Worm (Caenorhabditis elegans): ENCODE measurements around the gene dpy-6.

dpy-6 gene

DNA sequence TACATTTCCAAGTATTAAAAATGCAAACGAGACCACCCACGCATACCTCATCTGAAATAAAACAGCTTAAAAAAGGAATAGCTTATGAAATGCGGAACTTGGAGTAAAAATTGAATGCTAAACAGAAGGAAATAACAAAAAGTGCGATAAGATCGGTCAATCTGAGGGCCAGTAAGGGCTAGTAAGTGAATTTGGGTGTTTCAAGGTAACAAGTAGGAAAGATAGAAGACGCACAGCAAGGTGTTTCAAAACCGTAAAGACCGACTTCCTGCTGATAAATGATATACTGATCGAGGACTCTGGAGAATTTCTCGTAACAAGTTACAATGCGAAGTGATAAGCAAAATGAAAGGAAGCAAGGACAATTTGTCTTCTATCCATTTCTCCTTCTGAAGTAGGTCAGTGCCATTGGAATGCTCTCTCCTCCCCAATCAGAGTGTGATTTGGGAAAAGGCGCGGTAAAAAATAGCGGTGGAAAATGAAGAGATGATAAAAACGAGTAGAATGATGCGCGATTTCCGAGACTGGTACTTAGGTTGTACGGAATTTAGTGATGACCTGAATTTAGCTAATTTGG lies at the start of gene dpy-6:
Gene dpy-6 (minus strand): TSS at position 51 of the 577 bp plus-strand sequence.
- TF ChIP-seq flt-1 (GFP tag; IDR thresholded peaks at IDR 0.05) (no peak), ztf-23 (GFP tag; IDR thresholded peaks at IDR 0.05) (no peak), T22C8.4 (GFP tag; IDR thresholded peaks at IDR 0.05) (no peak), ref-1 (GFP tag; conservative IDR thresholded peaks at IDR 0.05) (no peak), ztf-29 (GFP tag; IDR thresholded peaks at IDR 0.05) (no peak), cog-1 (tag; optimal IDR thresholded peaks at IDR 0.05) (no peak), klf-2 (GFP tag; conservative IDR thresholded peaks at IDR 0.05) (no peak), med-1 (GFP tag; optimal IDR thresholded peaks at IDR 0.05; ENCODE audit: insufficient read depth) (no peak), tab-1 (GFP tag; IDR thresholded peaks at IDR 0.05) (no peak)

DNA sequence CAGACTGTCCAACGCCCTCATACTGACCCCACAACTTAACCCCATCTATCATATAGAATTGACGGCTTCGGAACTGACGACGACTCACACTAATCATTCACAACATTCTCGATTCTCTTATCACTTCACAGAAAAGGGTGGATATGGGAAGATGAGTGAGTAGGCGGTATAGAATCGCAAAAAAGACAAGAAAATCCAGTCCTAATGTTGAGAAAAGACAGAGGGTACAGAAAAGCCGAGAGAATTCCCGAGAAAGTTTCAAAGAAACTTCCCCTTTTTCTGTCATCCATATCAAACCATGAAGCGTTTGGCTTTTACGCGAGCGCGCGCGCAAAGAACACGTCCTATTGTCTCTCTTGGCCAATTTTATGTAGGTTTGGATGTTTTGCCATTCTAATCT lies 48.8 kb upstream of the dpy-6 start:
- TF ChIP-seq ztf-23 (GFP tag; IDR thresholded peaks at IDR 0.05) (no peak), cog-1 (tag; optimal IDR thresholded peaks at IDR 0.05) (no peak), tab-1 (GFP tag; IDR thresholded peaks at IDR 0.05) (no peak), flt-1 (GFP tag; IDR thresholded peaks at IDR 0.05) (no peak), klf-2 (GFP tag; conservative IDR thresholded peaks at IDR 0.05) (no peak), med-1 (GFP tag; optimal IDR thresholded peaks at IDR 0.05; ENCODE audit: insufficient read depth) (no peak), ref-1 (GFP tag; conservative IDR thresholded peaks at IDR 0.05) (no peak), T22C8.4 (GFP tag; IDR thresholded peaks at IDR 0.05) (no peak), ztf-29 (GFP tag; IDR thresholded peaks at IDR 0.05) (no peak)

DNA sequence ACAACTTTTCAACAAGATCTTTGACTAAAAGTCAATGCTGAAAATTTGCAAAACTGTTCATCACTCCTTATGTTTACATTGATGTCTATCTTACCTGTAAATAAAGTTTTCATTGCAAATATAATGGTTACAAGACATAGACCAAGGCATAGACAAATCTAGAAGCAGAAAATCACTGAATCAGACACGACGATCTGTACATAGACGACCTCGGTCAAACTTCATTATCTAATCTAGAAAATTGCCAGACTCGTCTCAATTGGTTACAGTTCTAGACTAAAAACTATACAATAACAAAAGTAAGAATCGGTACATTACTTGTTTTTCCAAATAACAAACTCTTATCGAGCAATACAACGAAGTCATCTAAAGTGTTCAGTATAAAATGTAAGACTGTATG lies 45.5 kb upstream of the dpy-6 start, which contains the start of gene grd-4:
Gene grd-4 (plus strand): TSS at position 301 of the 400 bp plus-strand sequence.
- TF ChIP-seq cog-1 (tag; optimal IDR thresholded peaks at IDR 0.05): no peak
- no peak for TF ChIP-seq ztf-23 (GFP tag; IDR thresholded peaks at IDR 0.05)
- no peak for TF ChIP-seq T22C8.4 (GFP tag; IDR thresholded peaks at IDR 0.05)
- no peak for TF ChIP-seq flt-1 (GFP tag; IDR thresholded peaks at IDR 0.05)
- no peak for TF ChIP-seq ref-1 (GFP tag; conservative IDR thresholded peaks at IDR 0.05)
- TF ChIP-seq tab-1 (GFP tag; IDR thresholded peaks at IDR 0.05): no peak
- no peak for TF ChIP-seq klf-2 (GFP tag; conservative IDR thresholded peaks at IDR 0.05)
- no peak for TF ChIP-seq ztf-29 (GFP tag; IDR thresholded peaks at IDR 0.05)
- TF ChIP-seq med-1 (GFP tag; optimal IDR thresholded peaks at IDR 0.05; ENCODE audit: insufficient read depth): no peak

DNA sequence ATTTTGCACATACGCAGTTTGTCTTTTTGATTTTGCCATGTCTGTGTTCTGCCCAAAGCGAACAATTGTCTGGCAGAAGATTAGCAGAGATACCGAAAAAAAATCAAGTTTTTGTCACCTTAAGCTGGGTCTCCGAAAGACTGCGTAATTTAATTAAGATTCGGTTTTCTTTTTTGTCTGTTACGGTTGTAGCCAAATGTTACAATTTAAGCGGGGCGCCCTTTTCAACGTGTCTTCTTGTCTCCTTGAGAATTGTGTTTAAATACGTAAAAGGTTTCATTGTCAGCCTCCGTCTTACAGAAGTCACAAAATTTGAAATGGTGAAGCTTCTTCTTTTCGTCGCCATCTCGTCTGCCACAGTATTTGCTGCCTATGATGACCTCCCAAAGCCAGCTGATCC lies 44.3 kb upstream of the dpy-6 start, which contains the start of gene grd-14:
Gene grd-14 (plus strand): TSS at position 301 of the 400 bp plus-strand sequence.
- 0 out of 2 replicates have a peak, but pooled peaks have one; percentile 9 for TF ChIP-seq ztf-23 (GFP tag; IDR thresholded peaks at IDR 0.05)
- no peak for TF ChIP-seq ztf-29 (GFP tag; IDR thresholded peaks at IDR 0.05)

DNA sequence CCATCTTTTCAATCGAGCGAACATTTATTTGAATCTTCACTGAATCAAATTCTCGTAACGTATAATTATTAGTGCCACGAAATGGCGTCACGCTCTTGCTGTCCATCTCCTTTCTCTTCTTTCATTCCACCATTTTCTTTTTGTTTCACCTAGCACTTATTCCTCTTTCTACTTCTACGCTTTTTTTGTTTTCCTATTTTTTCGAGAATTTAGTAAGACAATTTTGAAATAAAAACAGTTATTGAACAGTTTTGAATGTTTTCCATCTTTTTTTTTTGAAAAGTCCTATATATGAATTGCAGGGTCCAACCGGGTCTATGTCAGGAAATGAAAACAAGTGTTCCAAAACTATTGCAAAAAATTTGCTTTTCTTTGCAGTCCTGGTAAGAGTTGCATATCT lies 39.6 kb upstream of the dpy-6 start, which contains the start of gene T01B10.5:
Gene T01B10.5 (plus strand): TSS at position 301 of the 400 bp plus-strand sequence.
- TF ChIP-seq flt-1 (GFP tag; IDR thresholded peaks at IDR 0.05): no peak
- TF ChIP-seq ztf-23 (GFP tag; IDR thresholded peaks at IDR 0.05): no peak
- TF ChIP-seq tab-1 (GFP tag; IDR thresholded peaks at IDR 0.05): no peak
- no peak for TF ChIP-seq ref-1 (GFP tag; conservative IDR thresholded peaks at IDR 0.05)
- TF ChIP-seq cog-1 (tag; optimal IDR thresholded peaks at IDR 0.05): no peak
- no peak for TF ChIP-seq ztf-29 (GFP tag; IDR thresholded peaks at IDR 0.05)
- no peak for TF ChIP-seq klf-2 (GFP tag; conservative IDR thresholded peaks at IDR 0.05)
- TF ChIP-seq T22C8.4 (GFP tag; IDR thresholded peaks at IDR 0.05): no peak
- no peak for TF ChIP-seq med-1 (GFP tag; optimal IDR thresholded peaks at IDR 0.05; ENCODE audit: insufficient read depth)

DNA sequence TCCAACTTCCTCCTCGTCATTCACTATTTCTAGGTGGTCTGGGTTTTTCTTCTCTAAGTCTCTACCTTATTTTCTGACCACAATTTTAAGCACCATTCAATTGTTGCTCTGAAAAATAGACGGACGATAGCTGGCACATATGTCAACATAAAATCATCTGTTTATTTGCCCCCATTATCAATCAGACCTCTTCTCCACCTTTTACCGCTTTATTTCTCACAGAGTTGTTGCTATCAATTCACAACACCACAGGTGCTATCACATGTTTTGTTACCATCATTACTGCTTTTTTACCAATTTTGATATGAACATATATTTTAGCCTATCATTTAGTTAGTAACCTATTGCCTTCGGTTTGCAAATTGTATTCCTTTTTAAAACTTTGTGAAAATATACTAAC lies 37.3 kb upstream of the dpy-6 start:
- TF ChIP-seq klf-2 (GFP tag; conservative IDR thresholded peaks at IDR 0.05): no peak
- TF ChIP-seq T22C8.4 (GFP tag; IDR thresholded peaks at IDR 0.05): no peak
- TF ChIP-seq ztf-29 (GFP tag; IDR thresholded peaks at IDR 0.05): no peak
- no peak for TF ChIP-seq cog-1 (tag; optimal IDR thresholded peaks at IDR 0.05)
- TF ChIP-seq tab-1 (GFP tag; IDR thresholded peaks at IDR 0.05): no peak
- TF ChIP-seq med-1 (GFP tag; optimal IDR thresholded peaks at IDR 0.05; ENCODE audit: insufficient read depth): no peak
- TF ChIP-seq flt-1 (GFP tag; IDR thresholded peaks at IDR 0.05): no peak
- TF ChIP-seq ref-1 (GFP tag; conservative IDR thresholded peaks at IDR 0.05): no peak
- TF ChIP-seq ztf-23 (GFP tag; IDR thresholded peaks at IDR 0.05): no peak

DNA sequence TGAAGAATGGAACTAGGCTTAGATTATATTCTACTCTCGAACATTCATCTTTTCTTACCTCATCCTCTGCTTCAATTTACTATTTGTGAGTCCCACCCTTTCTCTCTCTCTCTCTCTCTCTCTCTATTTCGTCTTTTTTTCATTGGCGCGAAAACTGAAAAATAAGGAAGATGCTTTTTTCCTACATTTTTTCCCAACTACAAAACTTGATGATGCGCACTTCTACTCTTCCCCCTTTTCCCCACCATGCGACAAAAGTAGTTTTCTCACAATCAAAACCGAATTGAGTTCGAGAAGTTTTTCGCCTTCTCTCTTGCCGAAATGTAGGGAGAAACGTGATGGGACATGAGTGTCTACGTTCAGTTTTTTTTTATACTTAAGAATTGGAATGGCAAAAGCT lies 34.4 kb upstream of the dpy-6 start:
- TF ChIP-seq ztf-29 (GFP tag; IDR thresholded peaks at IDR 0.05): no peak
- no peak for TF ChIP-seq med-1 (GFP tag; optimal IDR thresholded peaks at IDR 0.05; ENCODE audit: insufficient read depth)
- no peak for TF ChIP-seq flt-1 (GFP tag; IDR thresholded peaks at IDR 0.05)
- no peak for TF ChIP-seq T22C8.4 (GFP tag; IDR thresholded peaks at IDR 0.05)
- TF ChIP-seq klf-2 (GFP tag; conservative IDR thresholded peaks at IDR 0.05): no peak
- no peak for TF ChIP-seq tab-1 (GFP tag; IDR thresholded peaks at IDR 0.05)
- TF ChIP-seq ztf-23 (GFP tag; IDR thresholded peaks at IDR 0.05): no peak
- no peak for TF ChIP-seq ref-1 (GFP tag; conservative IDR thresholded peaks at IDR 0.05)
- no peak for TF ChIP-seq cog-1 (tag; optimal IDR thresholded peaks at IDR 0.05)

DNA sequence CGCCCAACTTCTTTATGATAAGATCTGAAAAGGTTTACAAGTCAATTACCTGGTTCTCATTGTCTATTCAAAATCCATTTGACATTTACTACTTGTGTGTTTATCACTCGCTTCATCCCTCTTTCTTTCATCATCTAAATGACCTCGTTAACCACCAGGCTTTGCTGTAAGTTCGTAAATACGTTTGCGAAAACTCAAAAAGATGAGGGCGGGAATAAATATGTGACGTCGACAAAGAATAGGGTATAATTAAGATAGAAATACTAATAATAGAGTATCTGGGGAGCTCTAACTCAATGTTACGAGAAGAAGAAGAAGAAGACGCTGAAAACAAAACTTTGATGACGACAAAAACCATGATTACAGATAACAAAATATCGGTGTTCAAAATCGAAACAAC lies 34.0 kb upstream of the dpy-6 start:
- no peak for TF ChIP-seq cog-1 (tag; optimal IDR thresholded peaks at IDR 0.05)

DNA sequence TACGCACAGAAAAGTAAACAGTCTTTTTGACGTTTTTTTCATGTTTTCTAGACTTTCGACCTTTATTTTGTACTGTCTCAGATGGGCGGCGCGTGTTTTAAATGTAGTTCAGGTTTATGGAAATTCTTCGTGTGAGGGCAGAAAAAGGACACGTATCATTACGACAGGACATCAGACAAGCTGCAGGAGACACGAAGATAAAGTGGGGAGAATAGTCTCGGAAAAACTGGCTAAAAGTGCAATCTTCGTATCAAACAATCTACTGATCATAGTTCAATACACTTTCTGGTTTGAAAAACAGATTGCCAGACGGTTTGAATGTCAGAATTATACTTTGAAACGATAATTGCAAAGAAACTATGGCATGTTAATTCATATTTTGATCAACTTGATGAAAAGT lies 30.0 kb upstream of the dpy-6 start:
- no peak for TF ChIP-seq ztf-23 (GFP tag; IDR thresholded peaks at IDR 0.05)
- TF ChIP-seq med-1 (GFP tag; optimal IDR thresholded peaks at IDR 0.05; ENCODE audit: insufficient read depth): no peak
- no peak for TF ChIP-seq cog-1 (tag; optimal IDR thresholded peaks at IDR 0.05)
- no peak for TF ChIP-seq T22C8.4 (GFP tag; IDR thresholded peaks at IDR 0.05)
- no peak for TF ChIP-seq tab-1 (GFP tag; IDR thresholded peaks at IDR 0.05)
- no peak for TF ChIP-seq flt-1 (GFP tag; IDR thresholded peaks at IDR 0.05)
- no peak for TF ChIP-seq ref-1 (GFP tag; conservative IDR thresholded peaks at IDR 0.05)
- no peak for TF ChIP-seq ztf-29 (GFP tag; IDR thresholded peaks at IDR 0.05)
- TF ChIP-seq klf-2 (GFP tag; conservative IDR thresholded peaks at IDR 0.05): no peak

DNA sequence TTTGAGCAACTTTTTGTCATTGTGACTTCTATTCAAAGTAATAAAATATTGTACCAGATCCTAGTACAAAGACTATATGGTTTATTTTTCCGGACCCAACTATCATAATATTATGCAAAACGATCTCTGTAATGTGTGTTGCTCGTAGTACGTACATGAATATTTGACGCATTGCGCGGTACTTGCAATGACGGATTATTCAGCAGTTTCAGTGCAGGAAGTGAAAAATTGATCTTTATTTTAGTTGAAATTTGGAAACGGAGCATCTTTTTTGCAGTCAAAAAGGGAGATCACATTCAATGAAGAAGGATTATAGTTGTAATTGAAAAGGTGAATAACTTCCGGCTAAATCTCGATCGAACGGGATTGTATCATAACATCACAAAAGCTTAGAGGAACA lies 28.5 kb upstream of the dpy-6 start:
- no peak for TF ChIP-seq ztf-29 (GFP tag; IDR thresholded peaks at IDR 0.05)
- no peak for TF ChIP-seq ref-1 (GFP tag; conservative IDR thresholded peaks at IDR 0.05)
- TF ChIP-seq cog-1 (tag; optimal IDR thresholded peaks at IDR 0.05): no peak
- no peak for TF ChIP-seq T22C8.4 (GFP tag; IDR thresholded peaks at IDR 0.05)
- no peak for TF ChIP-seq klf-2 (GFP tag; conservative IDR thresholded peaks at IDR 0.05)
